Worm (Caenorhabditis elegans): ENCODE results near the gene msd-2.

- TF ChIP-seq nhr-12 (tag; optimal IDR thresholded peaks at IDR 0.05) = no peak
- no peak for TF ChIP-seq lin-13 (tag; optimal IDR thresholded peaks at IDR 0.05)
- TF ChIP-seq ces-1 (GFP tag; optimal IDR thresholded peaks at IDR 0.05) = no peak
- TF ChIP-seq lin-32 (GFP tag; optimal IDR thresholded peaks at IDR 0.05) = no peak
- TF ChIP-seq nhr-237 (tag; optimal IDR thresholded peaks at IDR 0.05) = no peak
- no peak for TF ChIP-seq nhr-2 (tag; optimal IDR thresholded peaks at IDR 0.05)
- no peak for TF ChIP-seq pha-4 (tag; optimal IDR thresholded peaks at IDR 0.05)
- no peak for TF ChIP-seq nhr-28 (tag; optimal IDR thresholded peaks at IDR 0.05)
Observed at ce11 chrIV:10051088-10051487, 22.2 kb downstream of the msd-2 start, which contains the start of gene T04B2.8.

Measured in whole organism, mixed stage, embryonic.